Fruit fly (Drosophila melanogaster): ENCODE measurements around the gene CG8745.

dm6 chr3L:13904021-13904325 is 37.3 kb upstream of the CG8745 start:
- no peak for TF ChIP-seq Opbp (GFP tag; IDR thresholded peaks at IDR 0.05; ENCODE audit: partially characterized antibody)
- no peak for TF ChIP-seq CG9876 (GFP tag; optimal IDR thresholded peaks at IDR 0.05)
- no peak for TF ChIP-seq CG16813 (GFP tag; IDR thresholded peaks at IDR 0.05; ENCODE audit: partially characterized antibody)
- TF ChIP-seq CG7745 (tag; optimal IDR thresholded peaks at IDR 0.05), result no peak
- TF ChIP-seq rib (GFP tag; IDR thresholded peaks at IDR 0.05), result no peak
- TF ChIP-seq CG1792 (GFP tag; optimal IDR thresholded peaks at IDR 0.05), result no peak

Measured in whole organism, embryonic.